Worm (Caenorhabditis elegans) whole organism, L2 larva: ENCODE measurements around the gene R186.3.

Source experiments
- ZK546.5 ChIP-seq: sonication (generic microtip); optimal IDR thresholded peaks from 2 replicates; lab custom pipeline; 2017; ENCODE audit warnings: missing biosample characterization, missing genetic modification characterization
- aly-2 ChIP-seq: fragments of 150-350 bp; optimal IDR thresholded peaks from 2 replicates; lab custom pipeline; 2014; ENCODE audit warnings: missing biosample characterization, missing genetic modification characterization
- blmp-1 ChIP-seq: sonication (generic microtip); optimal IDR thresholded peaks from 2 replicates; lab custom pipeline; 2017; ENCODE audit warnings: missing genetic modification characterization, mild to moderate bottlenecking, missing compliant biosample characterization, antibody characterized with exemption, moderate library complexity; ENCODE audit not compliant: insufficient read depth
- lin-39 ChIP-seq: fragments of 150-350 bp; optimal IDR thresholded peaks from 2 replicates; lab custom pipeline; 2014; ENCODE audit warnings: missing biosample characterization, missing genetic modification reagents, missing genetic modification characterization
- mdl-1 ChIP-seq, 2 experiments: fragments of 150-350 bp in 1 of 2; sonication (generic microtip) in 1 of 2; optimal IDR thresholded peaks; 2 replicates each; lab custom pipeline; 2017; ENCODE audit warnings: missing biosample characterization in 2 of 2, missing genetic modification characterization in 2 of 2
- nhr-11 ChIP-seq: fragments of 150-350 bp; optimal IDR thresholded peaks from 2 replicates; lab custom pipeline; 2014; ENCODE audit warnings: missing biosample characterization, missing genetic modification characterization
- nhr-23 ChIP-seq: fragments of 150-350 bp; optimal IDR thresholded peaks from 2 replicates; lab custom pipeline; 2014; ENCODE audit warnings: missing biosample characterization, missing genetic modification reagents, missing genetic modification characterization
- nhr-237 ChIP-seq: fragments of 150-350 bp; optimal IDR thresholded peaks from 2 replicates; lab custom pipeline; 2014; ENCODE audit warnings: missing biosample characterization, missing genetic modification characterization
- nhr-6 ChIP-seq: fragments of 150-350 bp; optimal IDR thresholded peaks from 2 replicates; lab custom pipeline; 2014; ENCODE audit warnings: missing biosample characterization, missing genetic modification characterization
- snpc-4 ChIP-seq: fragments of 150-350 bp; optimal IDR thresholded peaks from 2 replicates; lab custom pipeline; 2014; ENCODE audit warnings: missing biosample characterization, missing genetic modification characterization
- unc-39 ChIP-seq: fragments of 150-350 bp; optimal IDR thresholded peaks from 2 replicates; lab custom pipeline; 2014; ENCODE audit warnings: missing biosample characterization, missing genetic modification characterization
- zag-1 ChIP-seq: fragments of 150-350 bp; optimal IDR thresholded peaks from 2 replicates; lab custom pipeline; 2014; ENCODE audit warnings: missing biosample characterization, missing genetic modification characterization
- ztf-11 ChIP-seq: sonication (generic microtip); optimal IDR thresholded peaks from 2 replicates; lab custom pipeline; 2017; ENCODE audit warnings: missing biosample characterization, missing genetic modification characterization
- ztf-4 ChIP-seq: fragments of 150-350 bp; optimal IDR thresholded peaks from 2 replicates; lab custom pipeline; 2014; ENCODE audit warnings: missing biosample characterization, missing genetic modification characterization

DNA sequence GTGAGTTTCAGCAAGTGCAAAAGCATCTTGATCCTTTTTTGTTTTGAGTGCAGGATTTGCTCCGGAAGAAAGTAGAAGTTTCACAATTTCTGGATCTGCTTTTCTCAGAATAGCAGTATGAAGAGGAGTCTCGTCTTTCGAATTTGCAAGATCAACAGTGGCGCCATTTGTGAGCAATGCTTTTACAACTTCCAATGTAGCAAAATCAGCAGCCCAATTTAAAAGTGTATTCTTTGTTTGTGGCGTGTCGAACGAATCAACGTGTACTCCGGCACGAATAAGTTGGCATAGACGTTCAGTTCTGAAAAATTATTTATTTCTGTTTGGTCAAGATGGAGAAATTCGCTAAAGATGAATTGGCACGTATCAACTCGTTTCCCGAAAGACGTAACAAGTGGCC is 17.4 kb downstream of the R186.3 start, which contains the start of gene T16G1.13:
- no peak for TF ChIP-seq nhr-6 (tag; lab: Kevin White, UChicago)
- TF ChIP-seq nhr-11: no peak
- TF ChIP-seq snpc-4 (tag; lab: Kevin White, UChicago): no peak
- TF ChIP-seq aly-2 (tag; lab: Kevin White, UChicago): no peak
- no peak for TF ChIP-seq zag-1
- TF ChIP-seq mdl-1 (tag; optimal IDR thresholded peaks at IDR 0.05; lab: Kevin White, UChicago): no peak
- TF ChIP-seq lin-39 (tag; lab: Kevin White, UChicago): no peak
- no peak for TF ChIP-seq ztf-11 (tag; lab: Kevin White, UChicago)
- TF ChIP-seq ZK546.5 (tag; lab: Kevin White, UChicago): no peak
- no peak for TF ChIP-seq blmp-1 (tag; lab: Kevin White, UChicago)
- no peak for TF ChIP-seq unc-39 (tag; lab: Kevin White, UChicago)
- TF ChIP-seq nhr-23 (tag; lab: Kevin White, UChicago): no peak
- no peak for TF ChIP-seq nhr-237
- TF ChIP-seq ztf-4 (tag; lab: Kevin White, UChicago): no peak
